Worm (Caenorhabditis elegans): Measurements from ENCODE around the gene alg-2.

ce11 chrII:922778-923177 is 49.8 kb downstream of the alg-2 start:
- no peak for TF ChIP-seq elt-3 (tag; optimal IDR thresholded peaks at IDR 0.05)
- no peak for TF ChIP-seq mep-1 (tag; optimal IDR thresholded peaks at IDR 0.05)
- TF ChIP-seq blmp-1 (tag; optimal IDR thresholded peaks at IDR 0.05): no peak
- no peak for TF ChIP-seq sem-2 (GFP tag; optimal IDR thresholded peaks at IDR 0.05)
- TF ChIP-seq ceh-83 (GFP tag; optimal IDR thresholded peaks at IDR 0.05): no peak
- TF ChIP-seq lin-32 (GFP tag; optimal IDR thresholded peaks at IDR 0.05): no peak
- no peak for TF ChIP-seq pha-4 (tag; optimal IDR thresholded peaks at IDR 0.05)
- no peak for TF ChIP-seq nhr-237 (tag; optimal IDR thresholded peaks at IDR 0.05)
- no peak for TF ChIP-seq nhr-76 (tag; optimal IDR thresholded peaks at IDR 0.05)
- no peak for TF ChIP-seq elt-1 (tag; optimal IDR thresholded peaks at IDR 0.05; ENCODE audit: borderline replicate concordance, insufficient read depth)
- TF ChIP-seq ztf-11 (tag; optimal IDR thresholded peaks at IDR 0.05): no peak

All from whole organism, mixed stage, embryonic.